Worm (Caenorhabditis elegans): ENCODE data around the gene nnt-1.

- TF ChIP-seq ztf-26 (tag; optimal IDR thresholded peaks at IDR 0.05): no peak
- no peak for TF ChIP-seq snpc-3.4 (tag; optimal IDR thresholded peaks at IDR 0.05)
- no peak for TF ChIP-seq unc-62 (GFP tag; optimal IDR thresholded peaks at IDR 0.05)
- TF ChIP-seq nfyb-1 (GFP tag; IDR thresholded peaks at IDR 0.05): peak; percentile 63; the same call in 1 of the 2 replicates
- no peak for TF ChIP-seq ceh-100 (GFP tag; IDR thresholded peaks at IDR 0.05)
- TF ChIP-seq pha-4 (tag; optimal IDR thresholded peaks at IDR 0.05): no peak
- no peak for TF ChIP-seq mes-4 (tag; optimal IDR thresholded peaks at IDR 0.05)
- peak; percentile 34 for TF ChIP-seq nhr-80 (tag; optimal IDR thresholded peaks at IDR 0.05)
Measured at ce11 chrX:6128225-6128686, 6.1 kb downstream of the nnt-1 start, which contains the start of gene C15H9.9.
